Fruit fly (Drosophila melanogaster): ENCODE measurements around the gene Osi6.

The Osi6 gene

DNA sequence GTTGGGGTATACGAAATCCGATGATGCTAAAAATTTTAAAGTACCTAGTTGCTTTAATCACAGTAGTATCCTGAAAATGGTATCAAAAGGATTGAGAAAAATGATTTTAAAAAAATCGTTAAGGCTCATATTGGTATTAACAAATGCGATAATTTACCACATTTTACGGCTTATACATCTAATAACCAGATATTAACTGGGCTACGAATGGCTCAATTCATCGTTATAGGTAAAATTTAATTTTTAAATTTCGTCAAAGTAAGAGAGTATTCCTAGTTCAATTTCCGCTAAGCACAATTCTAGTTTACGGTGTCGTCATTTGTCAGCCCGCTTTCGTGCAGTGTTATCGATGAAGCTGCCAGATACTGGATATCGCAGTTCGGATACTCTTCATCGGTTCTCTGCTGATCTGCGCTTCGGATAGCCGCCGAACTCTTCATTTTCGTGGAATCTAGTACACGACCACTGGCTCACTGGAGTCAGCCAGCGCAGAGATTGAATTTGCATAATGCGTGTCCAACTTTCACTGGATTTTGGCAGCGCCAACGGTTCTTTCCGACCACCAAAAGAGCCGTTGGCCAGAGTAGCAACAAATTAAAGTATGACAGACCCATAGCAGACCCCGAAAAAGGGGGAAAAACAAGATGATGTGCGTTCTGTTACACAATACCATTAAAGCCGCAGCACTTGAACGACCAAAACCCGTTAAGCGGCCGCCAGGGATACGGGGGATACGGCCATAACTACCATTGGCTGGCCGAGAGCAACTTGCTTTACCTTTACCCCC lies 5.3 kb upstream of the Osi6 start:
- no peak for TF ChIP-seq CG8478 (optimal IDR thresholded peaks at IDR 0.05)

DNA sequence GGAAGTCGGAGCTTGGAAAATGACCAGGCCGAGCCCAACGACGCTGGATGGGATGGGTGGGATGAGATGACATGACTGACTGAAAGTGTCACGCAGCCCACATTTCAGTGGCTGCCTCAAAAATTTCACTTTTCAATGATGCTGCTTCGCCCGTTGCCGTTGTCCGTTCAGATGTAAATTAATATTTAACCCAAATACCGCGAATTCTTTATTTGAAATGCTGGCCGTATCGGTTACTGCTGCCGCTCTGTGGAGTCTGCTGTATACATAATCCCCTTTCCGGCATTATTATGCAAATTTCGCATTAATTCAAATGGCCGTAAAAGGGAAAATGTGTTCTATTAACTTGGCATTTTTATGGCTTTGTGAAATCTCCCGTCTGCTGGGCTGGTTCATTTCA lies 4.2 kb upstream of the Osi6 start:
- TF ChIP-seq CTCF (optimal IDR thresholded peaks at IDR 0.05), result no peak
- TF ChIP-seq CG8478 (optimal IDR thresholded peaks at IDR 0.05), result no peak

DNA sequence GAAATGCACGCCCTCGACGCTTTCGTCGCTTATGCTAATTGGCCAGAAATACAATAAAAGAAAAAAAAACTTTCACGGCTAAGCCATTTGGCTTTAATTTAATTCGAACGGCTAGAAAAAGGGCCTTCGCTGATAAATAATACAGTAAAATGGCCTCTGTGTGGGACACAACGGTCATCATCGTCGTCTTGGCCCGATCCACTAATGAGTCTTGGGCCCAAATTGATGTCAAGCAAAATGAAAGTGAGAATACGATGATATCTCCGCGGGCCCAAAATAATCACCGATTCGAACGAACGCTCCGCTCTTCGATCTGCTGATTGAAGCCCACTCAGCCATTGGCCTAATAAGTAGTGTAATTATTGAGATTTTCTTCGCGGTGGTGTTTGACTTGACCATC lies 3.1 kb upstream of the Osi6 start:
- TF ChIP-seq CTCF (optimal IDR thresholded peaks at IDR 0.05) (no peak), CG8478 (optimal IDR thresholded peaks at IDR 0.05) (no peak)

DNA sequence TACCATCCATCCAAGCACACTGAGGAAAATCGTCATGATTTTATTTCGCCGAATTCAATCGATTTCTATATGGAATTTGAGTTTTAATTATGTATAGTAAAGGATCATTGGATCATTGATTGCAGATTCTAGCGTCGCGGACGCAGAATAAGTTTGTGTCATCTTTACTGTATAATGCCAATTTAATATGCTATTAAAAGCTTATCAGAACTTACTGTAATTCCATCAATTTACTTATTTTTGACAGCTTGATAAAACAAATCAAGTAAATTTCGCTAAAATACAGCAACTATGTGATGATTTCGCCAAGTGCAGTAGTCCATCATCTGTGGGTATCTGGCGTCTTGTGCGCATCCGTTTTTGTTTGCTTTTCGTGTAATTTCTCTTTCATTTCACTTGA lies 1.4 kb upstream of the Osi6 start:
- TF ChIP-seq CG8478 (optimal IDR thresholded peaks at IDR 0.05) (no peak), CTCF (optimal IDR thresholded peaks at IDR 0.05) (no peak)

DNA sequence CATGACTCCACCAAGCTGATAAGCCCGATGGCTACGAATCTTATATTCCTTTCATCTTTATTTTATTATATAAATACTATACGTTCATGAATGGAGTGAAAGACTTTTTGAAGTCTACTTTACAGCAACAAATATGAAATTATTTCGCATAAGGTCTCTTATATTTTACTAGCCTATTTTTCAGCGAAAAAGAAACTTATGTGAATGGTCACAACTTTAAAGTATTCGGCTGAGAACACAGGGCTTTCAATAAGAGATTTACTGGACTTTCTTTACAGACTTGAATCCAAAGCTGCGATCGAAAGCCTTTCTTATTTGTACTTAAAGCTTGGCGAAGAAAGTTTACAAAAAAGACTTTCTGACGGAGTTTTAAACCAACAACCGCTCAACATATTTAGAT lies 4.5 kb downstream of the Osi6 start:
- no peak for TF ChIP-seq CG8478 (optimal IDR thresholded peaks at IDR 0.05)
- no peak for TF ChIP-seq CTCF (optimal IDR thresholded peaks at IDR 0.05)

DNA sequence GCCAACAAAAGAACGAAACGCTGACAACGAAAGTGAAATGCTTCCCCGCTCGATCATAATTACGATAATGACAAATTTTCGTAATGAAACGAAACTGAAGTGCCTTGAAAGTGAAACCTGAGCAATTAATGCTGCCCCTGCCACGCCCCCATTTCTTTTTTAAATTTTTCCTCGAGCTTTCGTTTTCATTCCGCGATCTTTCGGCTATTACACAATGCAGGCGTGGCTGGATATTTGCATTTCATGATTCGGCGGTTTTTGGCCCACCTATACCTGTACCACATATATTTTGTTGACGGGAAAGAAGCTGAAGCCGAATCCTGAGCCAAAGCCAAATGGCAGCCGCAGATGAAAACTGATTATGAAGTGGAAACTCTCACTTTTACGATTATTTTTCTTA lies 5.8 kb downstream of the Osi6 start:
- no peak for TF ChIP-seq CTCF (optimal IDR thresholded peaks at IDR 0.05)
- no peak for TF ChIP-seq CG8478 (optimal IDR thresholded peaks at IDR 0.05)

DNA sequence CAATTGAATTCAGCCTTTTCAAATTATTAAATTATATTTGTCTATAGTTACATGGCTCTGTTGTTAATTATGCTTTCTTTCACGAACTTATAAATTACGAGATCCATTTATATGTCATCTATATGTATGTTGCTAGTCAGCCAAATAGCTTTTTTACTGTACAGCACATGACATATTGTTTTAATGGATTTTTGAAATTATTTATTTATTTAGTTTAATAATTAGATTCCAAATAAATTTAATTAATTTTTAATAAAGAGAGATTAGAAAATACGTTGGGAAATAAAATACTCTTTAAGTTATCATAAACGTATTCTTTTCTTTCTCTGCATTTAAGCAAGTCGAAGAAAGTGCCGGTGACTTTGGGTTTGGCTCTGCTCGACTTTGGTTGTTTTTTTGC lies 6.8 kb downstream of the Osi6 start:
- no peak for TF ChIP-seq CTCF (optimal IDR thresholded peaks at IDR 0.05)
- no peak for TF ChIP-seq CG8478 (optimal IDR thresholded peaks at IDR 0.05)

DNA sequence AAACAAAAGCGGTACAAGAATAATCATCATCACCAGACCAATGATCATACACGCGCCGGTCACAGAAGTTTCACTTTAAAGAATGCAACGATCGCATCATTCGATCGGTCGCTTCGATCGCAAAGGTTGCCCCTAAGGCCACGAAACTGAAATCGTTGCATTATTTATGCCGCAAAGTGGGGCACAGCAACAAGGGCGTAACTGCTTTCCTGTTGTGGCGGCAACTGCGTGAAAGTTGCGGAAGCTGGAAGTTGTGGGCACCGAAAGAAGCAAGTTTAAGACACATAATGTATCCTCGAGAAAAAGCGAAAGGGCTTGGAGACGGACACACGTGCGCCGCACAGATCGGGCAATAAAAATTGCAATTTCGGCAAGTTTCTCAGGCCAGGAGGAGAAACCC lies 9.5 kb downstream of the Osi6 start:
- no peak for TF ChIP-seq CG8478 (optimal IDR thresholded peaks at IDR 0.05)
- no peak for TF ChIP-seq CTCF (optimal IDR thresholded peaks at IDR 0.05)

DNA sequence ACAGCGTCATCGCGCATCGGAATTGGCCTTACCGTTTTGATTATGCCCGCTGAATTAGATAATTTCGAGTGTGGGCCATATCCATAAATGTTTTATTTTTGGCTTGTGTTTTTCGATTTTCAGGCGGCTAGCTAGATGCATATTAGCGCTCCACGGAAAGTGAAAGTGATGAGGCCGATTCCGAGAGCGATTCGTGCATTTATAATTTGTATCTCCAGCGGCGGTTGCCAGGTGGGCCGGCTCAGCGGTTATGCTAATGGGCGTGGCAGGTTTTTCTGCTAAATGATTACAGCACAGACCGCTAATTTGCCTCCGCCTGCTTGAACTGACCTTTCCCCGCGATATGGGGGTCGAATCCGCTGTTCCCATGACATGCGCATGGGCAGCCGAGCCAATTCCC lies 10.5 kb downstream of the Osi6 start:
- TF ChIP-seq CG8478 (optimal IDR thresholded peaks at IDR 0.05) (no peak), CTCF (optimal IDR thresholded peaks at IDR 0.05) (no peak)

DNA sequence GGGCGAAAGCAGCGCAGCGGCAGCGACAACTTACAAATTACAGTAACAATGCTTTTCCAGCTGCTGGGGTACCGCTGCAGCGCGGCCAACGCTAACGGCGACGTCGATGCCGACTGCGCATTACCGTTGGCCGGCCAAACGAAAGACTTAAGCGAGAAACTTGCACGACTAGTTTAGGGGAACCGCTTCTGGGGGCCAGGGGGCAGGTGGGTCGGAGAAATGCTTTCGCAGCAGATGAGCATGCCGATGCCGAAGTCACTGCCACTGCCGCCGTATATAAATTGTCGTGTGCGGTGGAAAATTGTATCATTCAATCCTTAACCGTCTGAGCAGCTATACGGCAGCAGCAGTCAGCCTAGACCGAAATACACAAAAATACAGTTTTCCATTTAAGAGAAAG lies 14.2 kb downstream of the Osi6 start, which contains the start of gene Osi7:
Osi7 (plus strand) TSS at position 301 of the 400 bp plus-strand sequence.
- TF ChIP-seq CG8478 (optimal IDR thresholded peaks at IDR 0.05) (no peak), CTCF (optimal IDR thresholded peaks at IDR 0.05) (no peak)

DNA sequence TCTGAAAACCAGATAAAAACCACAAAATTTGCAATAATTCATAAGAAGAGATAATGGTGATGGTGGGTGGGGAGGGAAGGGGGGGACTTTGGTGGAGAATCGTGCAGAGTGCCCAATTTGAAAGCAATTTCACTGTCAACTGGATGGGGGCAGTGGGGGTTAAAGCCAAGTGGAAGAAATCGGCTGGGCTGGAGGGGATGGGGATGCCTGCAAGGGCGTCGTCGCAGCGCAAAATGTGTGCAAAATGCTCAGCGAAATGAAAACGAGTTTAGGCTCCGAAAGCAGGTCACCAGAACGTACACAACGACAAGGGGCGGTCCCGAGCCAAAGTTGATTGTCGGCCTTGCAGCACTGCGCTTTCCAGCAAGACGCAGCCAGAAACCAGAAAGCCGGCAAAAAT lies 18.3 kb downstream of the Osi6 start:
- TF ChIP-seq CG8478 (optimal IDR thresholded peaks at IDR 0.05) (no peak), CTCF (optimal IDR thresholded peaks at IDR 0.05) (no peak)

DNA sequence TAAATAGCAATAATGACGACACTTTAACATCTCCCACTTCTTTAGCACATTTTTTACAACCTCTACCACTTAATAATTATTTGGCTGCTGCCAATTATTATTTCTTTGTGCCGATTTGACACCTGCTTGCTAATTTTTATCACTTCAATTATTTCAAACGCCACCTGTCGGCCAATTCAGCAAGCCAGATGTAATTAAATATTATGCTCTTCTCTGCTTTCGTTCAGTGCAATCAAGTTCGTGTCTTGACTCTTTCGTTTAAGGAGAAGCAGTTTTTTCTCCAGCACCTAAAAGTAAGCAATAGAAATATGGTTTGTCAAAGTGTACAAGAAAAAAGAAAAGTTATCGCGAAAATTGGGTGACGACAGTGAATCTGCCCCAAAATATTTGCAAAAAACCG lies 19.9 kb downstream of the Osi6 start:
- no peak for TF ChIP-seq CG8478 (optimal IDR thresholded peaks at IDR 0.05)
- TF ChIP-seq CTCF (optimal IDR thresholded peaks at IDR 0.05), result peak; percentile 82 to 86

DNA sequence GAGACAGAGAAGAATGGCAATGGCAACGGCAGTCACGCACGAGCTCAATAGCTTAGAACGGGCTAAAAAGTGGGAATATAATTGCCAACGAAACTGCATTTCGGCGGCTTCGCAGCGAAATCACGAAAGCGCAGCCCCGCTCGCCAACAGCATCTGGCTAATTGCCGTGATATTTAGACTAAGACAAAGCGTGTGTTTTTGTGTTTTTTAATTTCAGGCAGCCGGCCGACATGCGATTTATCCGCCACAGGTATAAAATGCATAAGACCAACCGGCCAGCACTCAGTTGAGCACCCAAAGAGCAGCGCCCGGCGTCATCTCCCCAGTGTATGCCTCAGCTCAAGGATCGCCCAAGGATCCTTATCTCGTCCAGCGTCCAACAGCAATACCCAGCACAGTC lies 20.4 kb downstream of the Osi6 start, which contains the start of gene Osi8:
Osi8 (plus strand) TSS at position 301 of the 400 bp plus-strand sequence.
- TF ChIP-seq CTCF (optimal IDR thresholded peaks at IDR 0.05), result no peak
- TF ChIP-seq CG8478 (optimal IDR thresholded peaks at IDR 0.05), result no peak

DNA sequence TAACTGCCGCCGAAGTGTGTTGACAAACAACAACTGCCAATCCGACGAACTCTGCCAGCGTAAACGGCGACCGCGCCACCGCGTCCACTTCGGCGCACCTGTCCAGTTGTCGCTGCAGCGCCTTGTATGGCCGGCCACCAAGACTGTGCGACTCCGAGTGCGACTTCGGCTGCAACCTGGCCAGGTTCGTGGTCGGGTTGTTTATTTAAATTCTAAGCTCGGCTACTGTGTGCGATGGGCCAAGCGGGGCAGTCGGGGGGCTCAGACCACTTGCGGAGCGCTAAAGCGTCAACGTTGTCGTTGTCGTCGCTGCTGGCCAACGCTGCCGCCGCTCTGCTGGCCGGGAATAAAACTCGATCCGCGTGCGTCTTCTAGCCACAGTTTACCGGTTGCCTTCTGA lies 25.3 kb downstream of the Osi6 start, which contains the start of gene Osi9:
Osi9 (plus strand) TSS at position 375 of the 400 bp plus-strand sequence.
- TF ChIP-seq CTCF (optimal IDR thresholded peaks at IDR 0.05) (no peak), CG8478 (optimal IDR thresholded peaks at IDR 0.05) (no peak)

DNA sequence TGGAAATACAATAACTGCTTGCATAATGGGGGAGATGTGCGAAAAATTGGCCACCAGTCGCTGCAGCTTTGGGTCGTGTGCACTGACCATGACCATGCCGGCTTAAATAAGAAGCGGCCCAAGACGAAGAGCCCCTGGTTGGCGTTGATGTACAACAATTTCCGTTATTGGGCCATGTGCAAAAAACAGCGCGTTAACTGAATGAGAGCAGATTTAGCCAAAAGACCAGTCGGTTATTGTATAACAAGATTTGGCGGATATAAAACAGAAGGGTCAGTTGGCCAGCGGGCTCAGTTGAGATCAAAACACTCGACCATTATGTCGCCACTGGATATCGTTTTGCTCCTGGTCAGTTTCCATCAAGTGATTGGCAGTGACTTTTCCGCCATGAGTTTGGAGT lies 29.1 kb downstream of the Osi6 start, which contains the start of gene Osi10a:
Osi10a (plus strand) TSS at position 301 of the 400 bp plus-strand sequence.
- TF ChIP-seq CTCF (optimal IDR thresholded peaks at IDR 0.05) (no peak), CG8478 (optimal IDR thresholded peaks at IDR 0.05) (no peak)

DNA sequence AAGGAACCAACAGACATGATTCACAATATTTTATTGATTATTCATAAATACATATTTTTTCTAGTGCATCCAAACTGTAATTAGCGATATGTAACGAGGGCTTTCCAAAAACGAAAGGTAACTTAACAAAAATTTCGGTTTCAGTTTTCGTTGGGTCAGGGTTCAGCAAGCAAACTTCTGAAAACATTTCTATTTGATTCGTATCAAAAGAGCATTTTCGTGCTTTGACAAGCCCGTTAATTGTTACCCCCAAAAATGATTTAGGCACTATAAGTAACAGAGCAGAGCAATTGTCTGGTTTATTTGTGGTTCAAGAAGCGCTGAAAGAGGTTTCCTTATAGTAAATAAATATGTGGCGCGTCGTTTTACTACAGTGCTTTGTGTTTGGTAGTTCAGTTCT lies 31.4 kb downstream of the Osi6 start, which contains the start of gene Osi10b:
Osi10b (plus strand) TSS at position 301 of the 400 bp plus-strand sequence.
- TF ChIP-seq CG8478 (optimal IDR thresholded peaks at IDR 0.05) (no peak), CTCF (optimal IDR thresholded peaks at IDR 0.05) (no peak)

Data from S2 (cell line).